Worm (Caenorhabditis elegans) whole organism, dauer: ENCODE data around the gene dct-12.

Experiments used
- unc-62 ChIP-seq: sonication (generic microtip); optimal IDR thresholded peaks from 2 replicates; lab custom pipeline; 2017; ENCODE audit warnings: missing biosample characterization, missing genetic modification reagents, missing genetic modification characterization

Gene dct-12

ce11 chrII:12401791-12402190 lies 30.5 kb downstream of the dct-12 start, which contains the start of gene sre-29:
Gene sre-29, minus strand, starts transcription at chrII:12401891.
- no peak for TF ChIP-seq unc-62

ce11 chrII:12397656-12398055 lies 34.6 kb downstream of the dct-12 start, which contains the start of gene F57G9.7:
Gene F57G9.7, minus strand, starts transcription at chrII:12397756.
- no peak for TF ChIP-seq unc-62

- TF ChIP-seq unc-62: no peak
Observed at ce11 chrII:12394138-12394537, 38.1 kb downstream of the dct-12 start.

ce11 chrII:12393690-12394089 lies 38.6 kb downstream of the dct-12 start, which contains the start of gene Y57A10B.7:
Gene Y57A10B.7, minus strand, starts transcription at chrII:12393790.
- TF ChIP-seq unc-62: no peak

ce11 chrII:12389783-12390182 lies 42.5 kb downstream of the dct-12 start, which contains the start of gene Y57A10B.6:
Gene Y57A10B.6, plus strand, starts transcription at chrII:12390083.
- no peak for TF ChIP-seq unc-62

- no peak for TF ChIP-seq unc-62
Observed at ce11 chrII:12387980-12388379, 44.3 kb downstream of the dct-12 start, which contains the start of gene sre-41. Gene sre-41, plus strand, starts transcription at chrII:12388280.

- no peak for TF ChIP-seq unc-62
Observed at ce11 chrII:12387487-12387886, 44.8 kb downstream of the dct-12 start.

- no peak for TF ChIP-seq unc-62
Observed at ce11 chrII:12386781-12387180, 45.5 kb downstream of the dct-12 start, which contains the start of gene sre-42. Gene sre-42, minus strand, starts transcription at chrII:12386881.

ce11 chrII:12385815-12386214 lies 46.4 kb downstream of the dct-12 start:
- no peak for TF ChIP-seq unc-62

ce11 chrII:12382625-12383562 lies 49.4 kb downstream of the dct-12 start, which contains the start of gene btb-14:
Gene btb-14, plus strand, starts transcription at chrII:12383463.
- no peak for TF ChIP-seq unc-62

ce11 chrII:12380888-12381287 lies 51.4 kb downstream of the dct-12 start:
- TF ChIP-seq unc-62: no peak
